Fruit fly (Drosophila melanogaster) whole organism: Measurements from ENCODE around the gene CG14891.
A peak's percentile ranks its signal among the peaks of the same experiment; 100 is the strongest.

Experiments used
- CG8478 ChIP-seq: fragments of >200 bp; optimal IDR thresholded peaks from 2 replicates; lab custom pipeline; 2018; ENCODE audit warnings: inconsistent platforms
- Dll ChIP-seq: fragments of >200 bp; optimal IDR thresholded peaks from 2 replicates; lab custom pipeline; 2017
- EcR ChIP-seq, 2 experiments: fragments of >200 bp; optimal IDR thresholded peaks; 2 replicates each; lab custom pipeline; 2017; ENCODE audit warnings: missing biosample characterization in 2 of 2, missing genetic modification characterization in 2 of 2, missing genetic modification reagents in 2 of 2
- pan ChIP-seq: fragments of >200 bp; optimal IDR thresholded peaks from 2 replicates; lab custom pipeline; 2017
- psq ChIP-seq: fragments of >200 bp; optimal IDR thresholded peaks from 2 replicates; lab custom pipeline; 2017
- usp ChIP-seq: fragments of >200 bp; optimal IDR thresholded peaks from 2 replicates; lab custom pipeline; 2017; ENCODE audit warnings: missing biosample characterization, missing genetic modification characterization, mixed read lengths

The CG14891 gene

DNA sequence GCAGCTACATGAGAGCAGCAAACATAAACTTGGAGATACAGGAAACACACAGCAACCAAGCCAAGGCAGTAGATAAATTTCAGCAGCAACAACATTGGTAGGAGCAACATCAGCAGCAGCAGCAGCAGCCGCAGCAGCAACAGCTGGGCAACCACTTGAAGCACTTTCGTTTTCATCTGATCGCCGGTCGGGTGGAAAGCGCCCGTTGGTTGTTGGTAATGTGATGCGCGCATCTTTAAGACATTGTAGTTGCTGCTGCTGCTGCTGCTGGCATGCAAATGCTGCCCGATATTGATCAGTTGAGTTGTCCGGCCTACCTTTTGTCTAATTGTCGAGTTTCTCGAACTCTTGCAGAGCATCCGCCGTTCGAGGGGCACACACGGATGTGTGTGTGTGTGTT, 20.1 kb downstream of the CG14891 start:
- TF ChIP-seq CG8478 (lab: Kevin White, UChicago), result no peak
- TF ChIP-seq psq (lab: Kevin White, UChicago), result no peak
- no peak for TF ChIP-seq pan
- TF ChIP-seq EcR (GFP tag; optimal IDR thresholded peaks at IDR 0.05; lab: Kevin White, UChicago), result no peak
- no peak for TF ChIP-seq Dll (lab: Kevin White, UChicago)
- no peak for TF ChIP-seq usp (GFP tag; lab: Kevin White, UChicago)

DNA sequence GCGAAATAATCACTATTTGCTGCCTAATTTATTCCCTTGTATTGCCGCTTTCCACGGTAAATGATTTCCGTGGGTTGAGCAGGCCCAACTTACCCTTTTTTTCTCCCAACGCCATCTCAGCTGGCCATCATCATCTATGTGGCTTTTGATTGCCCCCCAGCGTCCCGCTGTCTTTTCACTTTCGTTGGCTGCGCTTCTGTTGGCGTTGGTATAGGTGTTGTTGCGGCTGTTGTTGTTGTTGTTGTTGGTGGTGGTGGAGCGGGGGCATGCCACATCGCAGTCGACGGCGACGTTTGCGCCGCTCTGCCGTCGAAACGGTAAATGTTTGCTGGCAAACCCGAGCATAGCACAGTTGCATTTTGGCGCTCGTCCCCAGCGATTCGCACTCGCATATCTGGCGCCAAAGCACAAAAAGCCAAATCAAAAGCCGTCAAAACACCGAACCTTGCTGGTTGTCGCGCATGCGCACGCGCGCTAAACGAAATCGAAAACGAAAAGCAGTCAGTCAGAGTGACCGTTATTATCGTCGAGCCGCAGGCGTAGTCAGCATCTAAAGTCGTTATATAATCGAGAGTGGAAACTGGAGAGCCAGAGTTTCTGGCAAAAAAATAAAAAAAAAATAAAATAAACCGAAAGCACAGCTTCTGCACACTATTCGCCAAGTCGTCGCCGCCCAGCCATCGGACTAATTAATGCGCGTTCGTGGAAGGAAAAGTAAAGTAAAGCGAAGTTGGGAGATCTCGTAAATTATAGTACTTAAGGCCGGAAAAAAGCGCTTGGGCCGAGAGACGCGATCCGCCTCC, 22.9 kb downstream of the CG14891 start, which contains the start of gene CG14892:
Gene CG14892, plus strand, starts transcription at position 359 of the 803 bp plus-strand sequence.
- TF ChIP-seq Dll (lab: Kevin White, UChicago), result no peak
- no peak for TF ChIP-seq CG8478 (lab: Kevin White, UChicago)
- TF ChIP-seq EcR (GFP tag; optimal IDR thresholded peaks at IDR 0.05; lab: Kevin White, UChicago), result no peak
- TF ChIP-seq psq (lab: Kevin White, UChicago), result no peak
- TF ChIP-seq pan, result no peak
- TF ChIP-seq usp (GFP tag; lab: Kevin White, UChicago), result no peak

DNA sequence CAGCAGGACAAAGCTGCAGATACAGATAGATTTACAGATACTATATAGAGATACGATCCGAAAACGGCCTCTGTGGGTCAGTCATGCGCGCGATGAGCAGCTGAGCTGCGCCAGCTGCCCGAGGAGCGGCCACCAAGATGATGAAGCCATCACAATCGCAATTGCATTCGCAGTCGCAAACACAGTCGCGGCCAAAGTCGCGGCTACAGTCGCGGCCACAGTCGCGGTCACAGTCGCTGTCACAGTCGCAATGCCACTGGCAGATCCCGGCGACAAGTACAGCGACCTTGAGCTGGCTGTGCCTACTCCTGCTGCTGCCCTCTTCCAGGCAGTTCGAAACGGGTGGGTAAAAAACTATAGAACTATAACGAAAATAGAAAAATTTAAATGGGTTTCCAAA, 23.6 kb downstream of the CG14891 start:
- TF ChIP-seq usp (GFP tag; lab: Kevin White, UChicago) (no peak), Dll (lab: Kevin White, UChicago) (no peak), pan (no peak), EcR (GFP tag; optimal IDR thresholded peaks at IDR 0.05; lab: Kevin White, UChicago) (no peak), CG8478 (lab: Kevin White, UChicago) (no peak), psq (lab: Kevin White, UChicago) (no peak)

DNA sequence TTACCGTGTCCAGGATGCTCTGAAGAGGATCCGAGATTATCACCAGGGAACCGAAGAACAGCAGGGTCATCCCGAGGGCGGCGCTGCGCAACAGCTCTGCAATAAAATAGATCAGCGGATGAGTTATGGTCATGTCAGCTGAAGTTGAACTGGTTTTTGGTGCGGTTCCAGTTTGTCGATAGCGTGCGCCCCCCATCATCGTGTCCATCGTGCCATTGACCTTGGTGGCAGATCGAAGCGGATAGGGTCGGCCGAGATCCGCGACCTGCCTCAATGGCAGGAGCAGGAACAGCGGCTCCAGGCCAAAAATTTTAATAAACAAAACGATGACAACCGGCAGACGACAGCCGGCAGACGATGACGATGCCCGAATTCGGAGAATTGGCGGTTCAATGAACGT, 28.3 kb downstream of the CG14891 start:
- no peak for TF ChIP-seq CG8478 (lab: Kevin White, UChicago)
- TF ChIP-seq EcR (GFP tag; optimal IDR thresholded peaks at IDR 0.05; lab: Kevin White, UChicago), result peak in 1 of 2 experiments; percentile 38

DNA sequence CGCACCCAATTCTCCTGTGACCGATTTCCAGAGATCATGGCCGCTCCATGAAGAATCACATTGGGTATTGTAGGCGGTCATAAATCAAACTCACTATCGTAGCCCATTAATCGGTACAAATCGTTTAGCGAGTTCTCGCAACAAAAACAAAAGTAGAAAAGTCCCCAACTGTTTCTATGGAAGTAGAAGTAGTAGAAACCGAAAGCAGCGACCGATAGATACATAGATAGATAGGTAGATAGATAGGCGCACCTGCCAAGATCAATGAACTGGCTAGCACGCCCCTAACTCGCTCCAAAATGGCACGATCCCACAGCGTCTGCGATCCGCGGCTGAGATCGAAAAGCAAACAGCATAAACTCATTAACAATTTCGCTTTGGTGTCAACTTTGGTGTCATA, 29.4 kb downstream of the CG14891 start:
- no peak for TF ChIP-seq usp (GFP tag; lab: Kevin White, UChicago)
- TF ChIP-seq Dll (lab: Kevin White, UChicago), result no peak

DNA sequence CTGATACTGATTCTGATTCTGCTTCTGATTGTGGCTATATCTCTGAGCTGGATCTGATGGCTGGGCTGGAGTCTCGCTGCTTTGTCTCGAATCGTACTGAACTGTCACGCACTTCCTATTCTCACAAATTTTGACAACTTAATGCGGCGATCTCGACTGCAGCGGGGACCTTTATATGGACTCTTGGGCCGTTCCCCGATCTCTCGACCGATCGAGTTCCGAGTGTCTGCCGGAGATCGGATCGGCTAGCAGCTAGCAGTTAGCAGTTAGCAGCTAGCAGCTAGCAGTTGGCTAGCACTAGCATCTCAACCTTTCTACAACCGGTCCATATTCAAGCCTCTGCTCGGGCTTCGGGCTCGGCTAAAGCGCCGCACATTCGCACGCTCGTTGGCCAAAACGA, 33.4 kb downstream of the CG14891 start, which contains the start of gene CG10345:
Gene CG10345, minus strand, starts transcription at position 147 of the 400 bp plus-strand sequence.
- TF ChIP-seq usp (GFP tag; lab: Kevin White, UChicago) (no peak), pan (no peak), CG8478 (lab: Kevin White, UChicago) (no peak), psq (lab: Kevin White, UChicago) (no peak), EcR (GFP tag; optimal IDR thresholded peaks at IDR 0.05; lab: Kevin White, UChicago) (no peak), Dll (lab: Kevin White, UChicago) (no peak)

DNA sequence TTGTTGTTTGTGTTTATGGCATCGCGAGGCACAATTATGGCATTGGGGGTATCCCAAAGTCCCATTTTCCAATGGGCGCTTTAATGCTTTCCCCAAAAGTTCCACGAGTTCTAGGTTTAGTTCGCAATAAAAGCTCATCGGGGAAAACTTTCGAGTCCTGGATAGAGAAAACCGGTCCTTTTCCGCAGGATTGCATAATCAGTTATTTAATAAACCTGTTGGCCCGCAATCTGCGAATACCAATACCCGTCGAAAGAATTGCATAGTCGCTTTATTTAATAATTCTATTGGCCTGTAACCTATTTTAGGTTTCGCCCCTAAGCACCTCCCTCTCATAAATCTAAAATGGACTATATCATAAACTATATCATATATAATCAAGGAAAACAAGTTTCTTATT, 34.6 kb downstream of the CG14891 start:
- TF ChIP-seq EcR (GFP tag; optimal IDR thresholded peaks at IDR 0.05; lab: Kevin White, UChicago) (no peak), CG8478 (lab: Kevin White, UChicago) (no peak), pan (no peak), psq (lab: Kevin White, UChicago) (no peak), usp (GFP tag; lab: Kevin White, UChicago) (no peak), Dll (lab: Kevin White, UChicago) (no peak)

DNA sequence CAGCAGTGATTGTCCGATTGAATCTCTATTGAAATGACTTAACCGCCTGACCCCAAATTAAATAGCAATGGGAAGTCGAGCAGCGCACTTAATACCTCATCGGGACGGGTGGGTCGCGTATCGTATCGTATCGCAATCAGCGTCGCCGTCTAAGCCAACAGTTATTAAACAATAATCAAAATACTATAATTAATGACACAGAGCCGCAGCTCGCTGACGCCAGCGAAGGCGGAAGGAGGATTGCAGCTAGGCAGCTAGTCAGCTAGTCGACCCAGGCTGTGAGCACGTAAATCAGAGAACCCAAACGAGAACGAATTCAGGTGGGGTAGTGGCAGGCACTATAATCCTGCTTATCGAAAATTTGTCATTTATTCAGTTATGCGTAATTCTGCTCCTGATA, 37.6 kb downstream of the CG14891 start, which contains the start of gene NPF:
Gene NPF, plus strand, starts transcription at position 301 of the 400 bp plus-strand sequence.
- TF ChIP-seq CG8478 (lab: Kevin White, UChicago) (no peak), psq (lab: Kevin White, UChicago) (no peak)

DNA sequence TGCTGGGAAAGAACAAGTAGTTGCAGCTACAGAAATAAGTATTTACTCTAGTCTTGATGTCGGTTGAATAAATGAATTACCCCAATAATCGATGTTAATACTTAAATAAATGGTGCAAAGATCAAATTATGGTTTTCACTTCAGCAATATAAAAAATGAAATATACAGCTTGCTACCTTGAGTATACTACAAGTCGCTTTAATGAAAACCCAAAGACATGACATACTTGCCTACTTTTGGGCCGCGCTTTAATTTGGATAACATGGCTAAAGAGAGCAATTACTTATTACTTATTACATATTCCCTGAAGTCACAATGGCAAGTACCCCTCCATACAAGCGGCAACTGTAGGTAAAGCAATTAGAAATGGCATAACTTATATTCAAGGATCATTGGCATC, 39.9 kb downstream of the CG14891 start:
- TF ChIP-seq usp (GFP tag; lab: Kevin White, UChicago) (no peak), pan (no peak), Dll (lab: Kevin White, UChicago) (no peak), CG8478 (lab: Kevin White, UChicago) (no peak), EcR (GFP tag; optimal IDR thresholded peaks at IDR 0.05; lab: Kevin White, UChicago) (no peak), psq (lab: Kevin White, UChicago) (no peak)

DNA sequence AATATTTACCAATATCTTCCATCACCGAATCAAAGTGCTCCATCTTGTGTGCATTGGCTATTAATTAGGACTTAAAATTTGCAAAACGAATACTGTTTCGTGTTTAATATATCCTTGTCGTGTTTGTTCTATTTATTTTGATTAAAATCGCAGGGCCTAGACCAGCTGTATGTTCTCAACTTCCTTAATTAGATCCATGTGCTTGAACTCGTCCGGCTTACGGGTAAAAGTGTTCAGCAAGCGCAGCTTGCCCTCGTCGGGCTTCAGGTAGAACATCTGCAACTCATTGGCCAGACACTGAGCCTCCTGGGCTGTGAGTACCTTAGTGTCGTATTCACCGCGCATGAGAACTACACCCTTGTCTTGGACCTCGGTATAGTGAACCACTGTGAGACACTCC, 42.0 kb downstream of the CG14891 start, which contains the start of gene CG12783:
Gene CG12783, minus strand, starts transcription at position 101 of the 400 bp plus-strand sequence.
- TF ChIP-seq usp (GFP tag; lab: Kevin White, UChicago), result no peak
- no peak for TF ChIP-seq EcR (GFP tag; optimal IDR thresholded peaks at IDR 0.05; lab: Kevin White, UChicago)
- TF ChIP-seq Dll (lab: Kevin White, UChicago), result no peak
- no peak for TF ChIP-seq pan
- TF ChIP-seq CG8478 (lab: Kevin White, UChicago), result no peak
- no peak for TF ChIP-seq psq (lab: Kevin White, UChicago)

DNA sequence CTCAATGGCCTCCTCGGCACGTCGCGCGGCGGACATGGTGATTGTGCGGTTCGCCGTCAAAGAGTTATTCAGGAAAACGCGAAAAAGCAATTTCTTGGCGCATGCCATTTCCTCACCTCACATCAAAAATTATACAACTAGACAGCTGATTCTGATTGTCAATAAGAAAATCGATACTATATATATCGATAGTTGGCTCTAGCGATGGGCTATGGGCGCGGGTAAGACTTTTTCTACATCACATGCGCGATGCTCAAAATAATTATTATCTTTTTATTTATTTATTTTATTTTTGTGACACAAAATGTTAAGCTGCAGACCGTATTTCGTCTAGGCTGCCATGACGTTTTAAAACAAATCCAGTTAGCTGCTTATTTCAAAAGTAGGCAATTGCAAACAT, 42.9 kb downstream of the CG14891 start, which contains the start of gene CG10340:
Gene CG10340, minus strand, starts transcription at position 151 of the 400 bp plus-strand sequence.
- TF ChIP-seq usp (GFP tag; lab: Kevin White, UChicago) (no peak), psq (lab: Kevin White, UChicago) (no peak), pan (no peak), CG8478 (lab: Kevin White, UChicago) (no peak), Dll (lab: Kevin White, UChicago) (no peak), EcR (GFP tag; optimal IDR thresholded peaks at IDR 0.05; lab: Kevin White, UChicago) (no peak)

DNA sequence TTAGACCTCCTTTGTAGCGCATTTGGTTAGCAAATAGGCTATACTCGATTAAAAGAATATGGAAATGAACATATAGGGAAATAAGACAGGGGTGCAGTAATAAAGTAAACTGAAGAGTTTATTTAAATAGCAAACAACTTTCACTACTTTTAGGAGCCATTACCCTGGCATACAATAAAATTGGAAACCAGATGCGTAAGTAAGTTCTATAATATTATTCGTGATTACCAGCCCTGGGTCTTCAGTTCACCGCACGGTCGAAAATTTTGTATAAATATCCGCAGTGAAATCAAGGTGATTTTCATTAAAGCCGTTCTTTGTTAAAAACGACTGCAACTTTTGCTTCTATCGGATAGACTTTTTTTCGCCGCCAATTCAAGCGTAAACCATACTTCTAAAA, 43.7 kb downstream of the CG14891 start, which contains the start of gene CG17562:
Gene CG17562, plus strand, starts transcription at position 301 of the 400 bp plus-strand sequence.
- TF ChIP-seq pan (no peak), EcR (GFP tag; optimal IDR thresholded peaks at IDR 0.05; lab: Kevin White, UChicago) (no peak), usp (GFP tag; lab: Kevin White, UChicago) (no peak), CG8478 (lab: Kevin White, UChicago) (no peak), Dll (lab: Kevin White, UChicago) (no peak), psq (lab: Kevin White, UChicago) (no peak)
